Fruit fly (Drosophila melanogaster) whole organism, embryonic: Measurements from ENCODE around the gene CG42366.
A peak's percentile ranks its signal among the peaks of the same experiment; 100 is the strongest.

Source experiments
- Atf6 ChIP-seq: fragments of 200-800 bp; sonication (Bioruptor generic); IDR thresholded peaks from 2 replicates; pipeline ENCODE4 v1.3.6; 2022; ENCODE audit warnings: missing biosample characterization, missing genetic modification characterization
- CG10654 ChIP-seq: fragments of 200-800 bp; sonication (Bioruptor generic); optimal IDR thresholded peaks from 2 replicates; lab custom pipeline; 2016; ENCODE audit warnings: missing biosample characterization, missing genetic modification characterization
- CG11398 ChIP-seq: fragments of 200-800 bp; sonication (Bioruptor generic); optimal IDR thresholded peaks from 2 replicates; lab custom pipeline; 2016; ENCODE audit warnings: missing biosample characterization, missing genetic modification characterization
- CG11723 ChIP-seq: fragments of 200-800 bp; sonication (Bioruptor generic); optimal IDR thresholded peaks from 2 replicates; lab custom pipeline; 2017; ENCODE audit warnings: missing biosample characterization, mild to moderate bottlenecking, missing genetic modification characterization
- CG12299 ChIP-seq: fragments of 200-800 bp; sonication (Bioruptor generic); optimal IDR thresholded peaks from 2 replicates; lab custom pipeline; 2018; ENCODE audit warnings: missing biosample characterization, mild to moderate bottlenecking, missing genetic modification characterization
- CG14710 ChIP-seq: fragments of 200-800 bp; sonication (Bioruptor generic); optimal IDR thresholded peaks from 3 replicates; lab custom pipeline; 2019; ENCODE audit warnings: missing biosample characterization, mild to moderate bottlenecking, missing genetic modification characterization, moderate library complexity
- CG15514 ChIP-seq: fragments of 200-800 bp; sonication (Bioruptor generic); optimal IDR thresholded peaks from 3 replicates; lab custom pipeline; 2017; ENCODE audit warnings: missing biosample characterization, missing genetic modification characterization, mild to moderate bottlenecking, moderate library complexity, missing genetic modification reagents
- CG1602 ChIP-seq: fragments of 200-800 bp; sonication (Bioruptor generic); optimal IDR thresholded peaks from 3 replicates; lab custom pipeline; 2016; ENCODE audit warnings: missing biosample characterization, missing genetic modification characterization
- CG16863 ChIP-seq: fragments of 200-800 bp; sonication (Bioruptor generic); optimal IDR thresholded peaks from 3 replicates; lab custom pipeline; 2016; ENCODE audit warnings: missing biosample characterization, missing genetic modification characterization
- CG30403 ChIP-seq: fragments of 200-800 bp; sonication (Bioruptor generic); optimal IDR thresholded peaks from 3 replicates; lab custom pipeline; 2016; ENCODE audit warnings: missing biosample characterization, missing genetic modification characterization
- CG31388 ChIP-seq: fragments of 200-800 bp; sonication (Bioruptor generic); optimal IDR thresholded peaks from 2 replicates; lab custom pipeline; 2016; ENCODE audit warnings: missing biosample characterization, missing genetic modification characterization
- CG32767 ChIP-seq: fragments of 200-800 bp; sonication (Bioruptor generic); IDR thresholded peaks from 2 replicates; pipeline ENCODE4 v1.3.6; 2022; ENCODE audit warnings: missing biosample characterization, missing genetic modification characterization
- CG3281 ChIP-seq: fragments of 200-800 bp; sonication (Bioruptor generic); optimal IDR thresholded peaks from 3 replicates; lab custom pipeline; 2017; ENCODE audit warnings: missing biosample characterization, mild to moderate bottlenecking, missing genetic modification characterization
- CG3407 ChIP-seq: fragments of 200-800 bp; sonication (Bioruptor generic); optimal IDR thresholded peaks from 2 replicates; lab custom pipeline; 2018; ENCODE audit warnings: missing biosample characterization, mild to moderate bottlenecking, missing genetic modification characterization
- CG6854 ChIP-seq: fragments of 200-800 bp; sonication (Bioruptor generic); optimal IDR thresholded peaks from 3 replicates; lab custom pipeline; 2017; ENCODE audit warnings: missing biosample characterization, mild to moderate bottlenecking, missing genetic modification characterization
- CG7786 ChIP-seq: fragments of 200-800 bp; sonication (Bioruptor generic); optimal IDR thresholded peaks from 2 replicates; lab custom pipeline; 2016; ENCODE audit warnings: missing biosample characterization, missing genetic modification characterization
- CG8089 ChIP-seq: fragments of 200-800 bp; sonication (Bioruptor generic); optimal IDR thresholded peaks from 3 replicates; lab custom pipeline; 2016; ENCODE audit warnings: missing biosample characterization, missing genetic modification characterization
- CG8290 ChIP-seq, 3 experiments: fragments of 200-800 bp; sonication (Bioruptor generic); optimal IDR thresholded peaks; 2 replicates each; lab custom pipeline; 2016 to 2019; ENCODE audit warnings: missing biosample characterization in 3 of 3, missing genetic modification characterization in 3 of 3, mild to moderate bottlenecking in 2 of 3, moderate library complexity in 1 of 3
- CG8388 ChIP-seq: fragments of 200-800 bp; sonication (Bioruptor generic); optimal IDR thresholded peaks from 2 replicates; lab custom pipeline; 2019; ENCODE audit warnings: missing biosample characterization, mild to moderate bottlenecking, missing genetic modification characterization, moderate library complexity
- Camta ChIP-seq: fragments of 200-800 bp; sonication (Bioruptor generic); optimal IDR thresholded peaks from 2 replicates; lab custom pipeline; 2016; ENCODE audit warnings: missing biosample characterization, missing genetic modification characterization
- Dref ChIP-seq: fragments of 200-800 bp; sonication (Bioruptor generic); IDR thresholded peaks from 2 replicates; pipeline ENCODE4 v1.3.6; 2022; ENCODE audit warnings: missing biosample characterization, missing genetic modification characterization
- HmgZ ChIP-seq: fragments of 200-800 bp; sonication (Bioruptor generic); optimal IDR thresholded peaks from 2 replicates; lab custom pipeline; 2018; ENCODE audit warnings: missing biosample characterization, mild to moderate bottlenecking, missing genetic modification characterization
- Lim3 ChIP-seq: fragments of 200-800 bp; sonication (Bioruptor generic); IDR thresholded peaks from 2 replicates; pipeline ENCODE4 v1.3.6; 2022; ENCODE audit warnings: missing biosample characterization, missing genetic modification characterization
- Mrtf ChIP-seq: fragments of 200-800 bp; sonication (Bioruptor generic); IDR thresholded peaks from 3 replicates; pipeline ENCODE4 v1.3.6; 2022; ENCODE audit warnings: missing biosample characterization, missing genetic modification characterization
- PHDP ChIP-seq: fragments of 200-800 bp; sonication (Bioruptor generic); optimal IDR thresholded peaks from 3 replicates; lab custom pipeline; 2018; ENCODE audit warnings: missing biosample characterization, mild to moderate bottlenecking, missing genetic modification characterization, moderate library complexity
- Ptx1 ChIP-seq: fragments of 200-800 bp; sonication (Bioruptor generic); IDR thresholded peaks from 2 replicates; pipeline ENCODE4 v1.3.6; 2022; ENCODE audit warnings: missing biosample characterization, missing genetic modification characterization
- ato ChIP-seq: fragments of 200-800 bp; sonication (Bioruptor generic); IDR thresholded peaks from 2 replicates; pipeline ENCODE4 v1.3.6; 2022; ENCODE audit warnings: missing biosample characterization, missing genetic modification characterization; ENCODE audit not compliant: partially characterized antibody
- bab2 ChIP-seq: fragments of 200-800 bp; sonication (Bioruptor generic); optimal IDR thresholded peaks from 2 replicates; lab custom pipeline; 2016; ENCODE audit warnings: missing biosample characterization, missing genetic modification characterization
- bsh ChIP-seq, 2 experiments: fragments of 200-800 bp; sonication (Bioruptor generic); optimal IDR thresholded peaks; 2 replicates each; lab custom pipeline; 2017 to 2018; ENCODE audit warnings: mild to moderate bottlenecking in 2 of 2, missing biosample characterization in 2 of 2, missing genetic modification characterization in 2 of 2, moderate library complexity in 1 of 2
- esg ChIP-seq: fragments of 200-800 bp; sonication (Bioruptor generic); conservative IDR thresholded peaks from 2 replicates; pipeline ENCODE4 v1.3.6; 2022; ENCODE audit warnings: missing biosample characterization, missing genetic modification characterization
- fd102C ChIP-seq: fragments of 200-800 bp; sonication (Bioruptor generic); optimal IDR thresholded peaks from 2 replicates; lab custom pipeline; 2018; ENCODE audit warnings: missing biosample characterization, mild to moderate bottlenecking, missing genetic modification characterization, moderate library complexity
- fd3F ChIP-seq: fragments of 200-800 bp; sonication (Bioruptor generic); optimal IDR thresholded peaks from 2 replicates; lab custom pipeline; 2018; ENCODE audit warnings: missing biosample characterization, mild to moderate bottlenecking, missing genetic modification characterization, moderate library complexity
- fu2 ChIP-seq: fragments of 200-800 bp; sonication (Bioruptor generic); optimal IDR thresholded peaks from 2 replicates; lab custom pipeline; 2016; ENCODE audit warnings: missing biosample characterization, missing genetic modification characterization
- gcm2 ChIP-seq: fragments of 200-800 bp; sonication (Bioruptor generic); optimal IDR thresholded peaks from 2 replicates; lab custom pipeline; 2016; ENCODE audit warnings: missing biosample characterization, missing genetic modification characterization
- gem ChIP-seq: fragments of 200-800 bp; sonication (Bioruptor generic); optimal IDR thresholded peaks from 2 replicates; lab custom pipeline; 2019; ENCODE audit warnings: missing biosample characterization, mild to moderate bottlenecking, missing genetic modification characterization, moderate library complexity
- gsb-n ChIP-seq: fragments of 200-800 bp; sonication (Bioruptor generic); optimal IDR thresholded peaks from 3 replicates; lab custom pipeline; 2018; ENCODE audit warnings: missing biosample characterization, mild to moderate bottlenecking, missing genetic modification characterization
- h ChIP-seq: fragments of >200 bp; optimal IDR thresholded peaks from 2 replicates; lab custom pipeline; 2017
- hbn ChIP-seq: fragments of 200-800 bp; sonication (Bioruptor generic); IDR thresholded peaks from 2 replicates; pipeline ENCODE4 v1.3.6; 2022; ENCODE audit warnings: missing biosample characterization, missing genetic modification characterization; ENCODE audit not compliant: partially characterized antibody
- her ChIP-seq: fragments of 200-800 bp; sonication (Bioruptor generic); optimal IDR thresholded peaks from 2 replicates; lab custom pipeline; 2016; ENCODE audit warnings: missing biosample characterization, missing genetic modification characterization
- kah ChIP-seq: fragments of 200-800 bp; sonication (Bioruptor generic); optimal IDR thresholded peaks from 2 replicates; lab custom pipeline; 2018; ENCODE audit warnings: missing biosample characterization, mild to moderate bottlenecking, missing genetic modification characterization
- knrl ChIP-seq: fragments of 200-800 bp; sonication (Bioruptor generic); IDR thresholded peaks from 3 replicates; pipeline ENCODE4 v1.3.6; 2022; ENCODE audit warnings: missing biosample characterization, missing genetic modification characterization; ENCODE audit not compliant: partially characterized antibody
- nmo ChIP-seq: fragments of 200-800 bp; sonication (Bioruptor generic); optimal IDR thresholded peaks from 2 replicates; lab custom pipeline; 2018; ENCODE audit warnings: missing biosample characterization, mild to moderate bottlenecking, missing genetic modification characterization, moderate library complexity
- pzg ChIP-seq: fragments of 200-800 bp; sonication (Bioruptor generic); optimal IDR thresholded peaks from 3 replicates; lab custom pipeline; 2018; ENCODE audit warnings: missing biosample characterization, mild to moderate bottlenecking, missing genetic modification characterization, moderate library complexity
- salm ChIP-seq: fragments of 200-800 bp; sonication (Bioruptor generic); optimal IDR thresholded peaks from 2 replicates; lab custom pipeline; 2018; ENCODE audit warnings: missing biosample characterization, mild to moderate bottlenecking, missing genetic modification characterization
- slbo ChIP-seq: fragments of 200-800 bp; sonication (Bioruptor generic); IDR thresholded peaks from 2 replicates; pipeline ENCODE4 v1.3.6; 2022; ENCODE audit warnings: missing biosample characterization, missing genetic modification characterization
- stwl ChIP-seq: fragments of 200-800 bp; sonication (Bioruptor generic); optimal IDR thresholded peaks from 3 replicates; lab custom pipeline; 2018; ENCODE audit warnings: missing biosample characterization, mild to moderate bottlenecking, missing genetic modification characterization, moderate library complexity
- tgo ChIP-seq: fragments of 200-800 bp; sonication (Bioruptor generic); IDR thresholded peaks from 3 replicates; pipeline ENCODE4 v1.3.6; 2022; ENCODE audit warnings: missing biosample characterization, missing genetic modification characterization
- tin ChIP-seq: fragments of 200-800 bp; sonication (Bioruptor generic); optimal IDR thresholded peaks from 3 replicates; lab custom pipeline; 2016; ENCODE audit warnings: missing biosample characterization, missing genetic modification characterization
- unpg ChIP-seq: fragments of 200-800 bp; sonication (Bioruptor generic); optimal IDR thresholded peaks from 3 replicates; lab custom pipeline; 2018; ENCODE audit warnings: missing biosample characterization, mild to moderate bottlenecking, missing genetic modification characterization, moderate library complexity
- zen2 ChIP-seq: fragments of 200-800 bp; sonication (Bioruptor generic); IDR thresholded peaks from 3 replicates; pipeline ENCODE4 v1.3.6; 2022; ENCODE audit warnings: missing biosample characterization, missing genetic modification characterization; ENCODE audit not compliant: partially characterized antibody

The CG42366 gene

DNA sequence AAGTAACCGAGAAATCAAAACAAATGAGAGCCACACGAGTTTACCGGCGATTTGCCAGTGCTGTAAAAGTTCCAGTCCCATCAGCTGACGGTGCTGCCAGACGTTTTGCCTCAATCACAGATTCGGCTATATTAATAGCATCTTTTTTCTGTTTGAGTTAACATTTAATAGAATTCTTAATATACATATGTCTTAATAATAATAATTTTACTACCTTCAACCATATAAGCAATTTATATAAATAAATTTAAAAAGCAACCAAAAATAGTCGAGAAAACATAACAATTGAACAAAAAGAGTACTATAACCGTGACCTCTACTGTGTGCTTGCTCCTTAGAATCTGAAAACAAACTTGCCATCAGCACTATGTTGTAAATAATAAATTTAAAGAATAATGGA, 29.2 kb downstream of the CG42366 start, which contains the start of the genes CG13126 and CG4709 (continued):
- peak; percentile 9 for TF ChIP-seq CG7786 (GFP tag; lab: Kevin White, UChicago)
- no peak for TF ChIP-seq zen2 (GFP tag; lab: Robert Waterston, UW)
- peak; percentile 84 for TF ChIP-seq CG31388 (GFP tag; lab: Kevin White, UChicago)
- TF ChIP-seq pzg (GFP tag; lab: Kevin White, UChicago), result peak; percentile 59
- peak; percentile 83 for TF ChIP-seq Mrtf
- TF ChIP-seq CG16863 (GFP tag; lab: Kevin White, UChicago), result peak; percentile 24
- peak; percentile 59 for TF ChIP-seq fd102C
- TF ChIP-seq CG1602, result peak; percentile 89
- TF ChIP-seq ato (GFP tag; lab: Robert Waterston, UW), result no peak
- TF ChIP-seq bsh (GFP tag; optimal IDR thresholded peaks at IDR 0.05; lab: Kevin White, UChicago), result peak; percentile 63 to 92
- TF ChIP-seq CG11398, result no peak
- TF ChIP-seq slbo (GFP tag; lab: Robert Waterston, UW), result peak; percentile 93
- peak; percentile 89 for TF ChIP-seq CG8290 (GFP tag; optimal IDR thresholded peaks at IDR 0.05; lab: Kevin White, UChicago)
- TF ChIP-seq CG8290 (tag; optimal IDR thresholded peaks at IDR 0.05; lab: Kevin White, UChicago), result peak in 1 of 2 experiments; percentile 42
- peak; percentile 86 for TF ChIP-seq CG15514
- TF ChIP-seq gcm2 (GFP tag; lab: Kevin White, UChicago), result no peak
- TF ChIP-seq salm (tag; lab: Kevin White, UChicago), result peak; percentile 82
- TF ChIP-seq fd3F, result peak; percentile 83
- TF ChIP-seq CG14710 (tag; lab: Kevin White, UChicago), result peak; percentile 97
- peak; percentile 92 for TF ChIP-seq CG3281 (GFP tag; lab: Kevin White, UChicago)
- peak; percentile 92 for TF ChIP-seq CG30403 (GFP tag; lab: Kevin White, UChicago)
- TF ChIP-seq Dref (GFP tag; lab: Robert Waterston, UW), result peak; percentile 33; the same call in 1 of the 2 replicates
- no peak for TF ChIP-seq h (lab: Kevin White, UChicago)
- TF ChIP-seq kah (GFP tag; lab: Kevin White, UChicago), result peak; percentile 77
- peak; percentile 93 for TF ChIP-seq PHDP
- peak; percentile 41 for TF ChIP-seq Camta (GFP tag; lab: Kevin White, UChicago)
- TF ChIP-seq nmo (GFP tag; lab: Kevin White, UChicago), result peak; percentile 97
- peak; percentile 88 for TF ChIP-seq esg (GFP tag; lab: Robert Waterston, UW)
- TF ChIP-seq unpg (GFP tag; lab: Kevin White, UChicago), result peak; percentile 93
- peak; percentile 90 for TF ChIP-seq CG8388
- no peak for TF ChIP-seq her (GFP tag; lab: Kevin White, UChicago)
- TF ChIP-seq CG6854 (GFP tag; lab: Kevin White, UChicago), result peak; percentile 87
- TF ChIP-seq CG10654 (GFP tag; lab: Kevin White, UChicago), result peak; percentile 88
- peak; percentile 81 for TF ChIP-seq stwl (tag; lab: Kevin White, UChicago)
- no peak for TF ChIP-seq hbn (GFP tag; lab: Robert Waterston, UW)
- TF ChIP-seq HmgZ (tag; lab: Kevin White, UChicago), result peak; percentile 85
- TF ChIP-seq bab2 (GFP tag; lab: Kevin White, UChicago), result peak; percentile 6
- no peak for TF ChIP-seq knrl
- peak; percentile 74 for TF ChIP-seq CG11723 (GFP tag; lab: Kevin White, UChicago)
- peak; percentile 50; the same call in 1 of the 2 replicates for TF ChIP-seq Lim3 (GFP tag; lab: Robert Waterston, UW)
- peak; percentile 96 for TF ChIP-seq gem
- TF ChIP-seq Ptx1, result peak; percentile 93
- TF ChIP-seq CG32767, result peak; percentile 88
- peak; percentile 91 for TF ChIP-seq tgo (GFP tag; lab: Robert Waterston, UW)
- TF ChIP-seq CG8089 (GFP tag; lab: Kevin White, UChicago), result no peak
- TF ChIP-seq Atf6, result peak; percentile 84
- peak; percentile 92 for TF ChIP-seq tin (GFP tag; lab: Kevin White, UChicago)
- peak; percentile 82 for TF ChIP-seq CG12299 (tag; lab: Kevin White, UChicago)
- peak; percentile 79 for TF ChIP-seq CG3407 (GFP tag; lab: Kevin White, UChicago)
- TF ChIP-seq gsb-n (tag; lab: Kevin White, UChicago), result peak; percentile 93
- peak; percentile 5 for TF ChIP-seq fu2 (GFP tag; lab: Kevin White, UChicago)
